Worm (Caenorhabditis elegans) whole organism, L1 larva: ENCODE results near the gene srab-1.
A peak's percentile ranks its signal among the peaks of the same experiment; 100 is the strongest.

Experiments
- F16B12.6 ChIP-seq: fragments of 150-350 bp; optimal IDR thresholded peaks from 2 replicates; lab custom pipeline; 2014; ENCODE audit warnings: missing biosample characterization, missing genetic modification characterization
- Y116A8C.19 ChIP-seq: sonication (generic microtip); optimal IDR thresholded peaks from 2 replicates; lab custom pipeline; 2016; ENCODE audit warnings: missing compliant biosample characterization, missing genetic modification characterization, borderline replicate concordance
- aha-1 ChIP-seq: fragments of 150-350 bp; optimal IDR thresholded peaks from 2 replicates; lab custom pipeline; 2014; ENCODE audit warnings: missing biosample characterization, missing genetic modification characterization
- aly-2 ChIP-seq: fragments of 150-350 bp; optimal IDR thresholded peaks from 2 replicates; lab custom pipeline; 2014; ENCODE audit warnings: missing biosample characterization, missing genetic modification characterization
- ama-1 ChIP-seq: fragments of 150-350 bp; optimal IDR thresholded peaks from 2 replicates; lab custom pipeline; 2014
- blmp-1 ChIP-seq: fragments of 150-350 bp; optimal IDR thresholded peaks from 2 replicates; lab custom pipeline; 2014; ENCODE audit warnings: missing biosample characterization, missing genetic modification characterization
- ceh-63 ChIP-seq: fragments of 200-800 bp; sonication (Bioruptor generic); optimal IDR thresholded peaks from 2 replicates; lab custom pipeline; 2018; ENCODE audit warnings: mild to moderate bottlenecking, missing genetic modification characterization, missing compliant biosample characterization
- ceh-82 ChIP-seq, 3 experiments: fragments of 150-350 bp in 1 of 3; sonication (generic microtip) in 2 of 3; optimal IDR thresholded peaks; 2 replicates each; lab custom pipeline; 2014 to 2017; ENCODE audit warnings: missing biosample characterization in 3 of 3, missing genetic modification characterization in 3 of 3
- ces-1 ChIP-seq: fragments of 150-350 bp; optimal IDR thresholded peaks from 2 replicates; lab custom pipeline; 2014; ENCODE audit warnings: missing biosample characterization, missing genetic modification reagents, missing genetic modification characterization
- efl-1 ChIP-seq, 4 experiments: fragments of 150-350 bp; optimal IDR thresholded peaks in 3 of 4; peaks in 1 of 4; 1 replicate in 1 of 4; 2 replicates in 3 of 4; lab custom pipeline; 2014; ENCODE audit warnings: missing biosample characterization in 2 of 4, missing genetic modification characterization in 2 of 4, missing genetic modification reagents in 2 of 4
- elt-2 ChIP-seq: sonication (generic microtip); optimal IDR thresholded peaks from 2 replicates; lab custom pipeline; 2016; ENCODE audit warnings: missing genetic modification characterization, mild to moderate bottlenecking, inconsistent platforms, missing compliant biosample characterization, missing genetic modification reagents
- elt-3 ChIP-seq, 6 experiments: fragments of 150-350 bp in 1 of 6; sonication (generic microtip); optimal IDR thresholded peaks; 2 replicates each; lab custom pipeline; 2017 to 2018; ENCODE audit warnings: missing biosample characterization in 6 of 6, missing genetic modification characterization in 6 of 6, inconsistent platforms in 1 of 6
- fkh-10 ChIP-seq: sonication (generic microtip); optimal IDR thresholded peaks from 2 replicates; lab custom pipeline; 2017; ENCODE audit warnings: missing biosample characterization, missing genetic modification reagents, missing genetic modification characterization
- fkh-8 ChIP-seq: sonication (generic microtip); optimal IDR thresholded peaks from 2 replicates; lab custom pipeline; 2016; ENCODE audit warnings: mild to moderate bottlenecking, missing genetic modification characterization, missing compliant biosample characterization
- fos-1 ChIP-seq: fragments of 150-350 bp; optimal IDR thresholded peaks from 2 replicates; lab custom pipeline; 2014; ENCODE audit warnings: missing biosample characterization, missing genetic modification characterization
- hlh-17 ChIP-seq: fragments of 200-800 bp; sonication (Bioruptor generic); optimal IDR thresholded peaks from 2 replicates; lab custom pipeline; 2018; ENCODE audit warnings: missing genetic modification characterization, mild to moderate bottlenecking, missing compliant biosample characterization, moderate library complexity, borderline replicate concordance
- hpl-2 ChIP-seq: fragments of 150-350 bp; optimal IDR thresholded peaks from 2 replicates; lab custom pipeline; 2014; ENCODE audit warnings: missing biosample characterization, missing genetic modification reagents, missing genetic modification characterization
- irx-1 ChIP-seq: sonication (generic microtip); optimal IDR thresholded peaks from 2 replicates; lab custom pipeline; 2016; ENCODE audit warnings: missing genetic modification characterization, missing compliant biosample characterization
- isw-1 ChIP-seq: fragments of 200-800 bp; sonication (Bioruptor generic); IDR thresholded peaks from 2 replicates; pipeline ENCODE4 v1.3.6; 2022; ENCODE audit warnings: missing genetic modification characterization, missing compliant biosample characterization
- jun-1 ChIP-seq: fragments of 150-350 bp; optimal IDR thresholded peaks from 2 replicates; lab custom pipeline; 2014; ENCODE audit warnings: missing biosample characterization, missing genetic modification reagents, missing genetic modification characterization
- lin-14 ChIP-seq: fragments of 200-800 bp; sonication (Bioruptor generic); optimal IDR thresholded peaks from 2 replicates; lab custom pipeline; 2018; ENCODE audit warnings: mild to moderate bottlenecking, missing genetic modification characterization, moderate library complexity, missing compliant biosample characterization
- lin-15B ChIP-seq: fragments of 150-350 bp; sonication (generic microtip); optimal IDR thresholded peaks from 3 replicates; lab custom pipeline; 2014; ENCODE audit warnings: missing biosample characterization, missing genetic modification characterization
- lin-35 ChIP-seq, 2 experiments: fragments of 150-350 bp; optimal IDR thresholded peaks; 2 replicates each; lab custom pipeline; 2014; ENCODE audit warnings: missing biosample characterization in 2 of 2, missing genetic modification characterization in 2 of 2, missing genetic modification reagents in 2 of 2
- lin-39 ChIP-seq: fragments of 150-350 bp; optimal IDR thresholded peaks from 2 replicates; lab custom pipeline; 2014; ENCODE audit warnings: missing biosample characterization, missing genetic modification reagents, missing genetic modification characterization
- lsy-2 ChIP-seq, 2 experiments: fragments of 150-350 bp; optimal IDR thresholded peaks; 2 replicates each; lab custom pipeline; 2014; ENCODE audit warnings: missing biosample characterization in 2 of 2, missing genetic modification characterization in 2 of 2
- mdl-1 ChIP-seq, 2 experiments: fragments of 150-350 bp; optimal IDR thresholded peaks; 2 replicates each; lab custom pipeline; 2014 to 2017; ENCODE audit warnings: missing biosample characterization in 2 of 2, missing genetic modification characterization in 2 of 2, inconsistent platforms in 1 of 2
- mef-2 ChIP-seq: fragments of 150-350 bp; optimal IDR thresholded peaks from 2 replicates; lab custom pipeline; 2014; ENCODE audit warnings: missing biosample characterization, missing genetic modification characterization
- mep-1 ChIP-seq: fragments of 150-350 bp; optimal IDR thresholded peaks from 2 replicates; lab custom pipeline; 2014; ENCODE audit warnings: missing biosample characterization, missing genetic modification characterization
- nhr-11 ChIP-seq: fragments of 150-350 bp; optimal IDR thresholded peaks from 2 replicates; lab custom pipeline; 2014; ENCODE audit warnings: missing biosample characterization, missing genetic modification characterization
- nhr-12 ChIP-seq: sonication (generic microtip); optimal IDR thresholded peaks from 2 replicates; lab custom pipeline; 2017; ENCODE audit warnings: missing biosample characterization, missing genetic modification characterization
- nhr-19 ChIP-seq: fragments of 200-800 bp; sonication (Bioruptor generic); conservative IDR thresholded peaks from 2 replicates; pipeline ENCODE4 v1.3.6; 2022; ENCODE audit warnings: missing genetic modification characterization, missing compliant biosample characterization
- nhr-237 ChIP-seq: fragments of 150-350 bp; optimal IDR thresholded peaks from 2 replicates; lab custom pipeline; 2014; ENCODE audit warnings: missing biosample characterization, missing genetic modification characterization
- nhr-28 ChIP-seq: fragments of 150-350 bp; optimal IDR thresholded peaks from 2 replicates; lab custom pipeline; 2014; ENCODE audit warnings: missing biosample characterization, missing genetic modification characterization
- nhr-47 ChIP-seq: sonication (generic microtip); optimal IDR thresholded peaks from 2 replicates; lab custom pipeline; 2016; ENCODE audit warnings: mild to moderate bottlenecking, missing genetic modification characterization, moderate library complexity, missing compliant biosample characterization
- nhr-71 ChIP-seq: sonication (generic microtip); optimal IDR thresholded peaks from 2 replicates; lab custom pipeline; 2016; ENCODE audit warnings: mild to moderate bottlenecking, missing genetic modification characterization, moderate library complexity, missing compliant biosample characterization
- nhr-90 ChIP-seq: sonication (generic microtip); optimal IDR thresholded peaks from 2 replicates; lab custom pipeline; 2016; ENCODE audit warnings: mild to moderate bottlenecking, missing genetic modification characterization, missing compliant biosample characterization; ENCODE audit not compliant: poor library complexity
- skn-1 ChIP-seq: fragments of 150-350 bp; optimal IDR thresholded peaks from 2 replicates; lab custom pipeline; 2014; ENCODE audit warnings: missing biosample characterization, missing genetic modification characterization
- snu-23 ChIP-seq: sonication (generic microtip); optimal IDR thresholded peaks from 2 replicates; lab custom pipeline; 2016; ENCODE audit warnings: missing genetic modification characterization, missing compliant biosample characterization
- sup-37 ChIP-seq: fragments of 200-800 bp; sonication (Bioruptor generic); optimal IDR thresholded peaks from 2 replicates; lab custom pipeline; 2018; ENCODE audit warnings: mild to moderate bottlenecking, missing genetic modification characterization, missing compliant biosample characterization
- swsn-7 ChIP-seq: sonication (generic microtip); optimal IDR thresholded peaks from 2 replicates; lab custom pipeline; 2016; ENCODE audit warnings: missing genetic modification characterization, missing compliant biosample characterization
- tbx-2 ChIP-seq: sonication (generic microtip); optimal IDR thresholded peaks from 2 replicates; lab custom pipeline; 2016; ENCODE audit warnings: missing genetic modification characterization, missing compliant biosample characterization
- tlp-1 ChIP-seq: fragments of 150-350 bp; optimal IDR thresholded peaks from 2 replicates; lab custom pipeline; 2014; ENCODE audit warnings: missing biosample characterization, missing genetic modification characterization
- unc-130 ChIP-seq: fragments of 150-350 bp; optimal IDR thresholded peaks from 2 replicates; lab custom pipeline; 2017; ENCODE audit warnings: missing biosample characterization, missing genetic modification characterization, inconsistent platforms
- unc-30 ChIP-seq: sonication (generic microtip); optimal IDR thresholded peaks from 2 replicates; lab custom pipeline; 2017; ENCODE audit warnings: missing biosample characterization, missing genetic modification characterization
- xbp-1 ChIP-seq: sonication (generic microtip); optimal IDR thresholded peaks from 2 replicates; lab custom pipeline; 2016; ENCODE audit warnings: missing genetic modification characterization, missing compliant biosample characterization
- ztf-11 ChIP-seq, 2 experiments: sonication (generic microtip); optimal IDR thresholded peaks; 2 replicates each; lab custom pipeline; 2016 to 2017; ENCODE audit warnings: missing genetic modification characterization in 2 of 2, missing biosample characterization in 1 of 2, missing compliant biosample characterization in 1 of 2
- ztf-4 ChIP-seq: fragments of 150-350 bp; optimal IDR thresholded peaks from 2 replicates; lab custom pipeline; 2014; ENCODE audit warnings: missing biosample characterization, missing genetic modification characterization

The srab-1 gene

ce11 chrV:5086919-5087404, 15.0 kb downstream of the srab-1 start, which contains the start of gene Y58A7A.5 (continued):
- TF ChIP-seq sup-37 (GFP tag; lab: Kevin White, UChicago): no peak
- TF ChIP-seq lin-15B: no peak
- TF ChIP-seq fkh-10: no peak
- TF ChIP-seq nhr-12 (tag; lab: Kevin White, UChicago): no peak
- TF ChIP-seq hlh-17: no peak
- TF ChIP-seq elt-2: no peak
- TF ChIP-seq ceh-82 (tag; optimal IDR thresholded peaks at IDR 0.05; lab: Kevin White, UChicago): peak in 2 of 3 experiments; percentile 25 to 33
- peak; percentile 85 for TF ChIP-seq nhr-19 (GFP tag; lab: Robert Waterston, UW)
- no peak for TF ChIP-seq aha-1
- TF ChIP-seq irx-1: no peak
- no peak for TF ChIP-seq unc-130
- no peak for TF ChIP-seq unc-30 (tag; lab: Kevin White, UChicago)
- no peak for TF ChIP-seq xbp-1 (tag; lab: Kevin White, UChicago)
- no peak for TF ChIP-seq hpl-2 (GFP tag; lab: Kevin White, UChicago)
- peak; percentile 45 for TF ChIP-seq nhr-71 (tag; lab: Kevin White, UChicago)
- peak; percentile 87 for TF ChIP-seq skn-1 (tag; lab: Kevin White, UChicago)
- TF ChIP-seq fos-1 (tag; lab: Kevin White, UChicago): no peak
- no peak for TF ChIP-seq F16B12.6 (tag; lab: Kevin White, UChicago)
- TF ChIP-seq lin-35 (GFP tag; optimal IDR thresholded peaks at IDR 0.05; lab: Kevin White, UChicago): no peak
- TF ChIP-seq nhr-90 (tag; lab: Kevin White, UChicago): no peak
- no peak for TF ChIP-seq ztf-4
- TF ChIP-seq ztf-11 (tag; optimal IDR thresholded peaks at IDR 0.05; lab: Kevin White, UChicago): no peak
- TF ChIP-seq mef-2 (tag; lab: Kevin White, UChicago): no peak
- no peak for TF ChIP-seq elt-3 (tag; optimal IDR thresholded peaks at IDR 0.05; lab: Kevin White, UChicago)
- peak; percentile 27 for TF ChIP-seq nhr-47 (tag; lab: Kevin White, UChicago)
- TF ChIP-seq efl-1 (optimal IDR thresholded peaks at IDR 0.05; lab: Kevin White, UChicago): peak in 1 of 2 experiments; percentile 15
- TF ChIP-seq efl-1 (GFP tag; optimal IDR thresholded peaks at IDR 0.05 in 1 of 2; lab: Kevin White, UChicago): no peak

DNA sequence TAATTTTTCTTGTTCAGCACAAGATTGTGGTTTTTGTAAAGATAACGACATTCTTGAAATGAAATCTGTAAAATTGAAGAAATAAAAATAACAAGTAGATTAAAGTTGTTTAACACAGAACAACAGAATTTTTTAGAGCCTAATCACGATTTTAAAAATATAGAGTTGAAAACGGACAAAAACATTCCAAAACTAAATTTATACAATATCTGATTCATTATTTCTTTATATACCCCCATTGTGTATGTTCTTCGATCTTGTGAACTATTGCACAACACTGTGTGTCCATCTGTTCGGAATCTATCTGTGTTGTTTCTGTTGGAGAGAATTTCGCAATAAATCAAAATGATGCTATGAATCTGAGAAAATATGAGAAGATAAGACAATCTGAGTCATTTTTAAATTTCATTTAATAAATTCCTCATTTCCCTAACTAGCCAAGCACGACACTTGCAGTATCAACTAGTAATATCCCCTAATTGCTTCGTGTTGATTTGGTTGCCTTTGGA, 16.9 kb downstream of the srab-1 start, which contains the start of gene Y58A7A.4:
Y58A7A.4 (minus strand) TSS at position 51 of the 509 bp plus-strand sequence.
- no peak for TF ChIP-seq Y116A8C.19 (tag; lab: Kevin White, UChicago)
- no peak for TF ChIP-seq mdl-1 (tag; optimal IDR thresholded peaks at IDR 0.05; lab: Kevin White, UChicago)
- no peak for TF ChIP-seq ces-1 (GFP tag; lab: Kevin White, UChicago)
- TF ChIP-seq efl-1 (optimal IDR thresholded peaks at IDR 0.05; lab: Kevin White, UChicago): no peak
- peak in 1 of 2 experiments; percentile 26 for TF ChIP-seq efl-1 (GFP tag; optimal IDR thresholded peaks at IDR 0.05 in 1 of 2; lab: Kevin White, UChicago)
- TF ChIP-seq lsy-2 (tag; optimal IDR thresholded peaks at IDR 0.05; lab: Kevin White, UChicago): peak in 1 of 2 experiments; percentile 30
- no peak for TF ChIP-seq ceh-63 (GFP tag; lab: Kevin White, UChicago)
- peak; percentile 64 for TF ChIP-seq skn-1 (tag; lab: Kevin White, UChicago)
- no peak for TF ChIP-seq fkh-8 (tag; lab: Kevin White, UChicago)

DNA sequence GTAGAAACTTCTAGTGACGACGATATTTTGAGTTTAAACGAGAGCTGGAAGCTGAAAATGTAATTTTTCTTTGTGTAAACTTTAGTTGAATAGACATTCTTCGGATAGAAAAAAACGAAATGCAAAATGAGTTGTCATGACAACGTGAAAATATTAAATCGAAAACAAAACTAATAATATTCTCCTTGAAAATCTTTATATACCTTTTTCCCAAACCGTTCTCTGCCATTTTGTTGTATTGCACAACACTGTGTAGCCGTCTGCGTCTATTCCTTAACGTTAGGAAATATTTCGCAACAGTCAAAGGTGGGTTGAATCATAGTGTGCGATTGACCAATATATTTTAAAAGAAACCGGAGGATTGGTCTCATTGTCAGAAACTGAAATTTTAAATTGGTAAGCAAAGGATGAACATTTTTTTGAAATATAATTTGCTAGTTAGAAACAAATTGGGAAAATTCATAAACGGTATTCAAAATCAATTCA, 21.0 kb downstream of the srab-1 start, which contains the start of gene Y58A7A.3:
Y58A7A.3 (minus strand) TSS at position 51 of the 486 bp plus-strand sequence.
- TF ChIP-seq lsy-2 (tag; optimal IDR thresholded peaks at IDR 0.05; lab: Kevin White, UChicago): peak; percentile 9 to 76
- peak in 1 of 2 experiments; percentile 67 for TF ChIP-seq mdl-1 (tag; optimal IDR thresholded peaks at IDR 0.05; lab: Kevin White, UChicago)
- TF ChIP-seq nhr-19 (GFP tag; lab: Robert Waterston, UW): peak; percentile 19; the same call in 1 of the 2 replicates
- TF ChIP-seq skn-1 (tag; lab: Kevin White, UChicago): peak; percentile 93
- TF ChIP-seq isw-1: peak; percentile 35; the same call in 1 of the 2 replicates
- TF ChIP-seq jun-1: peak; percentile 35
- TF ChIP-seq blmp-1 (tag; lab: Kevin White, UChicago): peak; percentile 41
- peak in 2 of 6 experiments; percentile 57 to 60 for TF ChIP-seq elt-3 (tag; optimal IDR thresholded peaks at IDR 0.05; lab: Kevin White, UChicago)
- no peak for TF ChIP-seq nhr-28 (tag; lab: Kevin White, UChicago)
- peak; percentile 20 for TF ChIP-seq mep-1 (tag; lab: Kevin White, UChicago)
- TF ChIP-seq nhr-11 (tag; lab: Kevin White, UChicago): peak; percentile 22
- no peak for TF ChIP-seq tbx-2 (tag; lab: Kevin White, UChicago)
- peak; percentile 49 for TF ChIP-seq snu-23
- TF ChIP-seq lin-35 (GFP tag; optimal IDR thresholded peaks at IDR 0.05; lab: Kevin White, UChicago): peak in 1 of 2 experiments; percentile 71
- peak; percentile 31 for TF ChIP-seq swsn-7 (tag; lab: Kevin White, UChicago)
- no peak for TF ChIP-seq tlp-1 (tag; lab: Kevin White, UChicago)
- peak; percentile 61 for TF ChIP-seq nhr-237
- peak; percentile 77 for TF ChIP-seq lin-14 (GFP tag; lab: Kevin White, UChicago)
- TF ChIP-seq ama-1 (lab: Kevin White, UChicago): no peak
- TF ChIP-seq lin-39 (tag; lab: Kevin White, UChicago): no peak
- TF ChIP-seq ceh-82 (tag; optimal IDR thresholded peaks at IDR 0.05; lab: Kevin White, UChicago): peak in 2 of 3 experiments; percentile 12 to 71
- TF ChIP-seq aly-2 (tag; lab: Kevin White, UChicago): no peak
- TF ChIP-seq unc-130: no peak
- no peak for TF ChIP-seq ceh-63 (GFP tag; lab: Kevin White, UChicago)
- TF ChIP-seq nhr-47 (tag; lab: Kevin White, UChicago): peak; percentile 31
